Fruit fly (Drosophila melanogaster): ENCODE measurements around the gene Pka-R1.

dm6 chr3L:20885172-20885571 lies 69.3 kb downstream of the Pka-R1 start, which contains the start of gene CG32432:
- TF ChIP-seq Xrp1 (GFP tag; IDR thresholded peaks at IDR 0.05) = no peak
- no peak for TF ChIP-seq CG9932 (GFP tag; IDR thresholded peaks at IDR 0.05)
- no peak for TF ChIP-seq CG6791 (GFP tag; IDR thresholded peaks at IDR 0.05; ENCODE audit: partially characterized antibody)
- TF ChIP-seq CG10959 (GFP tag; IDR thresholded peaks at IDR 0.05) = no peak
- TF ChIP-seq sna (GFP tag; IDR thresholded peaks at IDR 0.05; ENCODE audit: partially characterized antibody) = no peak
